Worm (Caenorhabditis elegans) whole organism, L4 larva: Measurements from ENCODE around the gene blos-8.

Experiments used
- F44E2.7 ChIP-seq: fragments of 200-800 bp; sonication (Bioruptor generic); IDR thresholded peaks from 2 replicates; pipeline ENCODE4 v2.1.2; 2022; ENCODE audit warnings: missing genetic modification characterization, missing compliant biosample characterization
- Y75B8A.6 ChIP-seq: fragments of 200-800 bp; sonication (Bioruptor generic); IDR thresholded peaks from 2 replicates; pipeline ENCODE4 v1.3.6; 2022; ENCODE audit warnings: missing genetic modification reagents, missing genetic modification characterization, missing compliant biosample characterization
- cey-2 ChIP-seq: sonication (generic microtip); optimal IDR thresholded peaks from 3 replicates; lab custom pipeline; 2017; ENCODE audit warnings: missing genetic modification characterization, mild to moderate bottlenecking, missing compliant biosample characterization, antibody characterized with exemption, borderline replicate concordance; ENCODE audit not compliant: insufficient read depth
- egl-27 ChIP-seq: sonication (generic microtip); optimal IDR thresholded peaks from 3 replicates; lab custom pipeline; 2017; ENCODE audit warnings: missing biosample characterization, missing genetic modification reagents, missing genetic modification characterization
- fkh-10 ChIP-seq: fragments of 150-350 bp; optimal IDR thresholded peaks from 2 replicates; lab custom pipeline; 2014; ENCODE audit warnings: missing biosample characterization, missing genetic modification reagents, missing genetic modification characterization
- fos-1 ChIP-seq: fragments of 150-350 bp; optimal IDR thresholded peaks from 2 replicates; lab custom pipeline; 2014; ENCODE audit warnings: missing biosample characterization, missing genetic modification characterization
- gei-8 ChIP-seq: fragments of 200-800 bp; sonication (Bioruptor generic); optimal IDR thresholded peaks from 2 replicates; lab custom pipeline; 2018; ENCODE audit warnings: mild to moderate bottlenecking, missing genetic modification characterization, missing compliant biosample characterization
- hlh-11 ChIP-seq: fragments of 200-800 bp; sonication (Bioruptor generic); optimal IDR thresholded peaks from 2 replicates; lab custom pipeline; 2018; ENCODE audit warnings: mild to moderate bottlenecking, missing genetic modification characterization, missing compliant biosample characterization
- nhr-77 ChIP-seq: fragments of 150-350 bp; optimal IDR thresholded peaks from 2 replicates; lab custom pipeline; 2014; ENCODE audit warnings: missing biosample characterization, missing genetic modification characterization

DNA sequence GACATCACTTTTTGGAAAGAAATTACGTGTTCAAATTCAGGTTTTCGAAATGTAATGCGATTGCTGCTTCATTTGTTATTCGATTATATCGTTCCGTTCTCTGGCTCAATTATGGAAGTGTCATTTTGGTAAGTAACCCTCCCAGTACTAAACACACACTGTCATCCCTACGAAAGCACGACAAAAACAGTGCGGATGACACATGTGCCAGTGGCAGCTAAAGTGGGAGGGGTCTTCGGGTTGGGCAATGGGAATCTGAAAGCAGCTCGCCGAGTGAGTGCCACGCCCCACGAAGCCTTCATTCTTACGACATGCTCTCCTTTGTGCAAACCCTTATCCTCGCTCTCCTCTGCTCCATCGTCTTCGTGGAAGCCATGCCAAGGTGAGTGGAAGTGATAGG lies 2.5 kb upstream of the blos-8 start, which contains the start of gene flp-32:
- TF ChIP-seq hlh-11 (tag; lab: Kevin White, UChicago) (no peak), nhr-77 (no peak), F44E2.7 (GFP tag; lab: Robert Waterston, UW) (no peak), gei-8 (GFP tag; lab: Kevin White, UChicago) (no peak), egl-27 (tag; lab: Kevin White, UChicago) (no peak), Y75B8A.6 (GFP tag; lab: Robert Waterston, UW) (no peak), cey-2 (no peak), fos-1 (no peak), fkh-10 (GFP tag; lab: Kevin White, UChicago) (no peak)
